Worm (Caenorhabditis elegans) whole organism, L4/young adult: ENCODE results near the gene sdhd-1.

Experiments used
- W03F9.2 ChIP-seq: fragments of 150-350 bp; optimal IDR thresholded peaks from 2 replicates; lab custom pipeline; 2014; ENCODE audit warnings: missing biosample characterization, missing genetic modification characterization
- dao-5 ChIP-seq: sonication (generic microtip); optimal IDR thresholded peaks from 2 replicates; lab custom pipeline; 2016; ENCODE audit warnings: missing genotype, missing genetic modification characterization, moderate library complexity, missing compliant biosample characterization
- him-1 ChIP-seq: sonication (generic microtip); optimal IDR thresholded peaks from 2 replicates; lab custom pipeline; 2016; ENCODE audit warnings: missing genotype, missing genetic modification reagents, missing genetic modification characterization, missing compliant biosample characterization

ce11 chrII:11020707-11021106, 29.0 kb downstream of the sdhd-1 start:
- TF ChIP-seq dao-5 (no peak), him-1 (tag; lab: Kevin White, UChicago) (no peak), W03F9.2 (tag; lab: Kevin White, UChicago) (no peak)
